Fruit fly (Drosophila melanogaster) whole organism, prepupa: Measurements from ENCODE around the gene CG42710.

Experiments
- Blimp-1 ChIP-seq: fragments of 200-800 bp; sonication (Bioruptor generic); optimal IDR thresholded peaks from 3 replicates; lab custom pipeline; 2017; ENCODE audit warnings: missing biosample characterization, missing genetic modification characterization, mild to moderate bottlenecking, moderate library complexity, missing genetic modification reagents
- CG10631 ChIP-seq: fragments of 200-800 bp; sonication (Bioruptor generic); optimal IDR thresholded peaks from 2 replicates; lab custom pipeline; 2016; ENCODE audit warnings: missing biosample characterization, missing genetic modification characterization
- CG11294 ChIP-seq: fragments of 200-800 bp; sonication (Bioruptor generic); IDR thresholded peaks from 2 replicates; pipeline ENCODE4 v1.3.6; 2022; ENCODE audit warnings: missing biosample characterization, missing genetic modification characterization
- CG11902 ChIP-seq: fragments of 200-800 bp; sonication (Bioruptor generic); optimal IDR thresholded peaks from 3 replicates; lab custom pipeline; 2016; ENCODE audit warnings: missing biosample characterization, missing genetic modification characterization
- CG15336 ChIP-seq: fragments of 200-800 bp; sonication (Bioruptor generic); IDR thresholded peaks from 2 replicates; pipeline ENCODE4 v1.3.6; 2022; ENCODE audit warnings: missing biosample characterization, missing genetic modification characterization
- CG1621 ChIP-seq: fragments of 200-800 bp; sonication (Bioruptor generic); optimal IDR thresholded peaks from 3 replicates; lab custom pipeline; 2018; ENCODE audit warnings: missing biosample characterization, mild to moderate bottlenecking, missing genetic modification characterization
- CG16779 ChIP-seq: fragments of 200-800 bp; sonication (Bioruptor generic); optimal IDR thresholded peaks from 3 replicates; lab custom pipeline; 2017; ENCODE audit warnings: missing biosample characterization, mild to moderate bottlenecking, missing genetic modification characterization
- CG3032 ChIP-seq: fragments of 200-800 bp; optimal IDR thresholded peaks from 2 replicates; lab custom pipeline; 2019; ENCODE audit warnings: missing biosample characterization, mild to moderate bottlenecking, missing genetic modification characterization, moderate library complexity
- CG3919 ChIP-seq: fragments of 200-800 bp; sonication (Bioruptor generic); optimal IDR thresholded peaks from 3 replicates; lab custom pipeline; 2016; ENCODE audit warnings: missing biosample characterization, missing genetic modification characterization
- CG4318 ChIP-seq: fragments of 200-800 bp; sonication (Bioruptor generic); optimal IDR thresholded peaks from 3 replicates; lab custom pipeline; 2017; ENCODE audit warnings: missing biosample characterization, mild to moderate bottlenecking, missing genetic modification characterization
- CG6792 ChIP-seq: fragments of 200-800 bp; sonication (Bioruptor generic); optimal IDR thresholded peaks from 3 replicates; lab custom pipeline; 2016; ENCODE audit warnings: missing biosample characterization, missing genetic modification characterization
- CG6808 ChIP-seq: fragments of 200-800 bp; sonication (Bioruptor generic); optimal IDR thresholded peaks from 3 replicates; lab custom pipeline; 2017; ENCODE audit warnings: missing biosample characterization, missing genetic modification characterization, mild to moderate bottlenecking, moderate library complexity, missing genetic modification reagents
- CG6854 ChIP-seq: fragments of 200-800 bp; sonication (Bioruptor generic); optimal IDR thresholded peaks from 2 replicates; lab custom pipeline; 2017; ENCODE audit warnings: missing biosample characterization, mild to moderate bottlenecking, missing genetic modification characterization
- CG7368 ChIP-seq: fragments of 200-800 bp; sonication (Bioruptor generic); optimal IDR thresholded peaks from 3 replicates; lab custom pipeline; 2016; ENCODE audit warnings: missing biosample characterization, missing genetic modification characterization
- CG8119 ChIP-seq: fragments of 200-800 bp; sonication (Bioruptor generic); IDR thresholded peaks from 3 replicates; pipeline ENCODE4 v1.3.6; 2022; ENCODE audit warnings: missing biosample characterization, missing genetic modification characterization
- CG8319 ChIP-seq: fragments of 200-800 bp; sonication (Bioruptor generic); optimal IDR thresholded peaks from 3 replicates; lab custom pipeline; 2016; ENCODE audit warnings: missing biosample characterization, missing genetic modification characterization
- CG9139 ChIP-seq: fragments of 200-800 bp; sonication (Bioruptor generic); optimal IDR thresholded peaks from 3 replicates; lab custom pipeline; 2017; ENCODE audit warnings: missing biosample characterization, mild to moderate bottlenecking, missing genetic modification characterization
- Eip75B ChIP-seq: fragments of 200-800 bp; sonication (Bioruptor generic); optimal IDR thresholded peaks from 3 replicates; lab custom pipeline; 2016; ENCODE audit warnings: missing biosample characterization, missing genetic modification characterization
- Eip78C ChIP-seq: fragments of 200-800 bp; sonication (Bioruptor generic); peaks from one replicate; lab custom pipeline; 2016; ENCODE audit warnings: missing biosample characterization, missing genetic modification characterization
- Ets96B ChIP-seq: fragments of 200-800 bp; optimal IDR thresholded peaks from 2 replicates; lab custom pipeline; 2019; ENCODE audit warnings: missing biosample characterization, mild to moderate bottlenecking, missing genetic modification characterization, moderate library complexity
- Gug ChIP-seq: fragments of 200-800 bp; sonication (Bioruptor generic); IDR thresholded peaks from 2 replicates; pipeline ENCODE4 v1.3.6; 2022; ENCODE audit warnings: missing biosample characterization, missing genetic modification characterization
- Hr38 ChIP-seq: sonication (Bioruptor generic); optimal IDR thresholded peaks from 2 replicates; lab custom pipeline; 2016; ENCODE audit warnings: missing biosample characterization, missing genetic modification characterization
- Met ChIP-seq: fragments of 200-800 bp; sonication (Bioruptor generic); optimal IDR thresholded peaks from 3 replicates; lab custom pipeline; 2016; ENCODE audit warnings: missing biosample characterization, missing genetic modification characterization
- Sox15 ChIP-seq: fragments of 200-800 bp; sonication (Bioruptor generic); optimal IDR thresholded peaks from 3 replicates; lab custom pipeline; 2016; ENCODE audit warnings: missing biosample characterization, missing genetic modification characterization
- achi ChIP-seq: fragments of 200-800 bp; sonication (Bioruptor generic); optimal IDR thresholded peaks from 3 replicates; lab custom pipeline; 2016; ENCODE audit warnings: missing biosample characterization, missing genetic modification characterization
- cyc ChIP-seq: fragments of 200-800 bp; sonication (Bioruptor generic); optimal IDR thresholded peaks from 3 replicates; lab custom pipeline; 2016; ENCODE audit warnings: missing biosample characterization, missing genetic modification characterization
- dsx ChIP-seq: fragments of 200-800 bp; optimal IDR thresholded peaks from 3 replicates; lab custom pipeline; 2019; ENCODE audit warnings: missing biosample characterization, mild to moderate bottlenecking, missing genetic modification characterization, moderate library complexity; ENCODE audit not compliant: poor library complexity, severe bottlenecking
- eg ChIP-seq: fragments of 200-800 bp; sonication (Bioruptor generic); IDR thresholded peaks from 3 replicates; pipeline ENCODE4 v1.3.6; 2022; ENCODE audit warnings: missing biosample characterization, missing genetic modification characterization
- fd85E ChIP-seq: fragments of 200-800 bp; sonication (Bioruptor generic); optimal IDR thresholded peaks from 3 replicates; lab custom pipeline; 2016; ENCODE audit warnings: missing biosample characterization, missing genetic modification characterization
- spab ChIP-seq: fragments of 200-800 bp; sonication (Bioruptor generic); optimal IDR thresholded peaks from 2 replicates; lab custom pipeline; 2017; ENCODE audit warnings: missing biosample characterization, mild to moderate bottlenecking, missing genetic modification characterization, missing genetic modification reagents
- ss ChIP-seq, 2 experiments: fragments of 200-800 bp; sonication (Bioruptor generic); optimal IDR thresholded peaks; 2 replicates in 1 of 2; 3 replicates in 1 of 2; lab custom pipeline; 2017 to 2018; ENCODE audit warnings: mild to moderate bottlenecking in 2 of 2, missing biosample characterization in 2 of 2, missing genetic modification characterization in 2 of 2, moderate library complexity in 1 of 2
- svp ChIP-seq: fragments of 200-800 bp; sonication (Bioruptor generic); peaks from one replicate; lab custom pipeline; 2016; ENCODE audit warnings: missing biosample characterization, missing genetic modification characterization
- topi ChIP-seq: fragments of 200-800 bp; sonication (Bioruptor generic); optimal IDR thresholded peaks from 3 replicates; lab custom pipeline; 2016; ENCODE audit warnings: missing biosample characterization, missing genetic modification characterization
- vri ChIP-seq: fragments of 200-800 bp; sonication (Bioruptor generic); optimal IDR thresholded peaks from 3 replicates; lab custom pipeline; 2016; ENCODE audit warnings: missing biosample characterization, mild to moderate bottlenecking, missing genetic modification characterization

CG42710 gene

DNA sequence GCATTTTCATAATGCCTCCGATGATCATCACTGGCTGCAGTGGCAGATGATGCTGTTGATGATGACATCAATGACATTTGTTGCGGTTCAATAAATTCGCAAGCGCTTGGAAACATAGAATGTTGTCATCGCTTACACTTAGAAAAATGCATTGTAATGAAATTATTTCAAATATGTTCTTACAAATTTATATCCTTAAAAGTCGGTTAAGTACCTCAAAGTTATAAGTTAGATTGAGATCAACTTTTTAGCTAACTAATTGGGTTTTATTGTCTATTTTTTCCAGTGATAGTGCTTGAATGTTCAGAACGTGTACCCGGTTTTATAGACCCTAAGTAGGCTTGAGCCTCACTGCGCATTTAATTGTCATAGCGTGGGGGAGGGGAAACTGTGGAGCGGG, 19.5 kb downstream of the CG42710 start:
- TF ChIP-seq fd85E (no peak), spab (GFP tag; lab: Kevin White, UChicago) (peak; percentile 6)

DNA sequence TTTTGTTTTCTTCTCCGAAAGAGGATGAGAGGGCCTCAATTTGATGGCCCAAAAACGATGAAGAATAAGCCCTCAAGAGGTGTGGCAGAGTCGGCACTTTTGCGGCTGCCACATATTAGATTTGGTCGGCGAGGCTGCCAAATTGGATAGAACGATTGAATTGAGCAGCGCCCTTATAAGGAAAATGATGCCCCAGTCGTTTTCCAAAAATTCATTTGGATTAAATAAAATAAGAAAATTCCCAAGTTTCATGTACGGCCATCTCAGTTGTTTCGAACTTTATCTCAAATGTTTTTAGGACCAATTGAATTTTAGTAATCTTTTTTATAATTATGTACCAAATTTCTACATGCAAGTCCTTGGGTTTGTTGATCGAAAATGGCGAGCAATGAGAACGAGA, 30.3 kb downstream of the CG42710 start, which contains the start of the genes CG45307 and CG12438:
Gene CG45307 (minus strand): TSS at position 101 of the 400 bp plus-strand sequence.
Gene CG12438 (plus strand): TSS at position 264 of the 400 bp plus-strand sequence.
- TF ChIP-seq eg (GFP tag; lab: Robert Waterston, UW) (no peak), CG3032 (tag; lab: Kevin White, UChicago) (no peak), CG16779 (tag; lab: Kevin White, UChicago) (no peak), CG1621 (tag; lab: Kevin White, UChicago) (no peak), CG10631 (GFP tag; lab: Kevin White, UChicago) (no peak), CG6854 (GFP tag; lab: Kevin White, UChicago) (no peak), CG8119 (GFP tag; lab: Robert Waterston, UW) (no peak), Eip75B (no peak)

DNA sequence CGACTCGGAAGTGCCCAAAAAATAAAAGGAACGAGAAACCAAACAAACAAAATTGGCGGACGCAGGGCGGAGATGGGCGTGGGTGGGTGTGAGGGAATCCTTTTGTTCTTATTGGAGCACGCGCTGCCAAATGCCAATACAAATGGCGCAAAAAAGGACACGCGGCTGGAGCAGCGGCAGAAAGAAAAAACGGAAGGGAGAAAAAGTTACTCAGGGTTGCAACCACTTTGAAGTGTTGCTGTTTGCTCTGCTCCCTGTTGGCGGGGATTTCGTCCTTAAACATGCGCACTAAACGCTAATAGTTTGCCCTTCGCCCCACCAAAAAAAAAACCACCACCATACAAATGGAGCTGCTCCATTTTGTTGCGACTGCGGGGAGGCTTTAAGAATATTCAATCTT, 34.8 kb downstream of the CG42710 start:
- TF ChIP-seq Met (GFP tag; lab: Kevin White, UChicago) (no peak), Ets96B (tag; lab: Kevin White, UChicago) (no peak), ss (GFP tag; optimal IDR thresholded peaks at IDR 0.05; lab: Kevin White, UChicago) (no peak)
- TF ChIP-seq, all 60 proteins: peak for 0

DNA sequence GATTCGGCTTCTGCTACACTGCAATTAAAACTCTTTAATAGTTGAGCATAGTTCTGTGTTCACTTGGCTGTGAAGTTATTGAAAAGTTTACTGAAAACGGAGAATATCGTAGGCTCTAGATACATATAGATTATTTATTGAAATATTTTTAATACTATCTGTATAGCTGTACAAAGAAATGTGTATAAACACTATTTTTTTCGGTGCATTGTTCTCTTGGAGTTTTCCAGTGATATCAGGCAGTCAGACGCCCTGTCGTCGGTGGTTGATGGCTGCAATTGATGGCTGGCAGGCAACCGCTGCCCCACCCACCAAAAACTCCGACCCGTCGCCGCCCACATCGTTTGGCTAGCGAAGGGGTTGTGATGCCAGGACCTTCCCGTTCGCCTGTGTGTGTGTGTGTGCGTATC, 35.9 kb downstream of the CG42710 start:
- TF ChIP-seq svp (GFP tag; lab: Kevin White, UChicago) = peak; percentile 57
- TF ChIP-seq topi (GFP tag; lab: Kevin White, UChicago) = peak; percentile 32
- peak; percentile 20 for TF ChIP-seq CG3919 (GFP tag; lab: Kevin White, UChicago)
- no peak for TF ChIP-seq ss (GFP tag; optimal IDR thresholded peaks at IDR 0.05; lab: Kevin White, UChicago)
- TF ChIP-seq CG6792 (GFP tag; lab: Kevin White, UChicago) = peak; percentile 11
- TF ChIP-seq Eip78C (GFP tag; lab: Kevin White, UChicago) = peak; percentile 77
- no peak for TF ChIP-seq achi (GFP tag; lab: Kevin White, UChicago)

DNA sequence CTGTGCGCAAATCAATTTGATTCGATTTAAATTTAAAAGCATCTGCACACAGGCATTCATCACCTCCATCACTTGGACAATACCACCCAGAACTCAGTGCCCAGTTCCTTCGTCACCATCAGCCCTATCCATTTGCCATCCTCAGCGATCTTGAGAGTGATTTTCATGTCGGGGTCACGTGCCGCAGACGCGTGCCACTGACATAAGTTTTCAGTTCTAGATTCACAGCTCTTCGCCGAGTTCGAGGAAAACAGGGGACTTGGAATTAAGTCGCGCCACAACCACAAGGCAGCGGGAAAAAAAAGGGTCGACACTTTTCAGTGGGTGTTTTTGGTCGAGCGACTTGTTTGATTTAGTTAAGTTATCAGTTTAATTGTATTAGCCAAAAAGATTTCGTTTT, 39.2 kb downstream of the CG42710 start:
- TF ChIP-seq svp (GFP tag; lab: Kevin White, UChicago) (no peak), Hr38 (GFP tag; lab: Kevin White, UChicago) (no peak), vri (GFP tag; lab: Kevin White, UChicago) (no peak), CG9139 (GFP tag; lab: Kevin White, UChicago) (no peak), CG4318 (GFP tag; lab: Kevin White, UChicago) (no peak), cyc (GFP tag; lab: Kevin White, UChicago) (no peak), CG7368 (GFP tag; lab: Kevin White, UChicago) (no peak), CG11902 (GFP tag; lab: Kevin White, UChicago) (no peak), CG8319 (no peak), Sox15 (GFP tag; lab: Kevin White, UChicago) (no peak), Eip75B (no peak), Gug (GFP tag; lab: Robert Waterston, UW) (no peak), Blimp-1 (GFP tag; lab: Kevin White, UChicago) (no peak), CG11294 (GFP tag; lab: Robert Waterston, UW) (no peak), Eip78C (GFP tag; lab: Kevin White, UChicago) (no peak)

DNA sequence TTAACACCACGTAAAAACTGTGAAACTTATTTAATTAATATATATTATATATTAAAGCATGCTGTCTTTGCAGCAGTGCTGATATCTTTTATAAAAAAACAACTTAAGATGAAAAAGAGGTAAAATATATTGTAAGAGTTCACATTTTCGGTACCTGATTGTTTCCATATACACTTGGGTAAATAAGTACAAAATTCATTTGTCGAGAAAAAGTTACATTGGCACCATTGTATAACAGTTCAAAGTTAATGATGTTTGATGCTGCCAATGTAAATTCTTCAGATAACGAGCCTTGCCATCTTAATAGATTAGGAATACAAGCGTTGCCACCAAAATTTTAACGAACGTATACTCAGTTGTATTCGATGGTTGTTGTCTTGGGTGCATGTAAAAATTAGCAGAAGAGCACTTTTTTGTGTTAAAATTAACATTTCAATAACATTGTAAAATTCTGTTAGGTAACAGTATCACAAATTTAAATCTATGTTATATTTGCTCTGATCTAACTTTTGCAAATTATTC, 41.5 kb downstream of the CG42710 start:
- TF ChIP-seq Eip78C (GFP tag; lab: Kevin White, UChicago) (peak; percentile 27), dsx (GFP tag; lab: Kevin White, UChicago) (peak; percentile 43), CG6808 (peak; percentile 99), CG15336 (GFP tag; lab: Robert Waterston, UW) (no peak)
